Worm (Caenorhabditis elegans) whole organism, mixed stage, embryonic: Measurements from ENCODE around the gene col-149.

Experiments used
- elt-3 ChIP-seq: fragments of 150-350 bp; optimal IDR thresholded peaks from 2 replicates; lab custom pipeline; 2014; ENCODE audit warnings: missing biosample characterization, missing genetic modification characterization
- pha-4 ChIP-seq: fragments of 150-350 bp; optimal IDR thresholded peaks from 2 replicates; lab custom pipeline; 2018; ENCODE audit warnings: missing biosample characterization, missing genetic modification reagents, missing genetic modification characterization
- snpc-4 ChIP-seq: fragments of 150-350 bp; optimal IDR thresholded peaks from 2 replicates; lab custom pipeline; 2014; ENCODE audit warnings: missing biosample characterization, missing genetic modification characterization
- sptf-1 ChIP-seq: sonication (generic microtip); optimal IDR thresholded peaks from 2 replicates; lab custom pipeline; 2017; ENCODE audit warnings: mild to moderate bottlenecking, missing genetic modification characterization, moderate library complexity, missing compliant biosample characterization
- unc-62 ChIP-seq: fragments of 150-350 bp; optimal IDR thresholded peaks from 2 replicates; lab custom pipeline; 2014; ENCODE audit warnings: missing biosample characterization, missing genetic modification reagents, missing genetic modification characterization

ce11 chrV:10247673-10248239, 44.9 kb downstream of the col-149 start:
- TF ChIP-seq pha-4 (tag; lab: Kevin White, UChicago) (no peak), unc-62 (GFP tag; lab: Kevin White, UChicago) (no peak), snpc-4 (tag; lab: Kevin White, UChicago) (no peak), sptf-1 (tag; lab: Kevin White, UChicago) (no peak), elt-3 (tag; lab: Kevin White, UChicago) (no peak)
